Worm (Caenorhabditis elegans) whole organism, young adult: ENCODE data around the gene F43E2.1.

ENCODE experiments used
- B0035.1 ChIP-seq: sonication (generic microtip); optimal IDR thresholded peaks from 2 replicates; lab custom pipeline; 2016; ENCODE audit warnings: missing genetic modification characterization, mild to moderate bottlenecking, missing compliant biosample characterization, missing genotype, missing genetic modification reagents
- D2030.7 ChIP-seq: fragments of 200-800 bp; sonication (Bioruptor generic); IDR thresholded peaks from 2 replicates; pipeline ENCODE4 v1.3.6; 2022; ENCODE audit warnings: missing genetic modification reagents, missing genetic modification characterization, missing compliant biosample characterization
- F10E7.11 ChIP-seq: sonication (generic microtip); optimal IDR thresholded peaks from 2 replicates; lab custom pipeline; 2017; ENCODE audit warnings: mild to moderate bottlenecking, missing genetic modification characterization, moderate library complexity, missing compliant biosample characterization
- F39B2.1 ChIP-seq: fragments of 200-800 bp; sonication (Bioruptor generic); IDR thresholded peaks from 2 replicates; pipeline ENCODE4 v1.3.6; 2022; ENCODE audit warnings: missing genetic modification reagents, missing genetic modification characterization, missing compliant biosample characterization
- F57A8.1 ChIP-seq: fragments of 200-800 bp; sonication (Bioruptor generic); optimal IDR thresholded peaks from 2 replicates; lab custom pipeline; 2018; ENCODE audit warnings: mild to moderate bottlenecking, missing genetic modification characterization, moderate library complexity, missing compliant biosample characterization
- T26A5.8 ChIP-seq: sonication (generic microtip); optimal IDR thresholded peaks from 2 replicates; lab custom pipeline; 2016; ENCODE audit warnings: missing genetic modification characterization, missing compliant biosample characterization
- Y53F4B.3 ChIP-seq: fragments of 200-800 bp; sonication (Bioruptor generic); IDR thresholded peaks from 2 replicates; pipeline ENCODE4 v1.3.6; 2022; ENCODE audit warnings: missing genetic modification reagents, missing genetic modification characterization, missing compliant biosample characterization
- Y56A3A.18 ChIP-seq: fragments of 200-800 bp; sonication (Bioruptor generic); IDR thresholded peaks from 2 replicates; pipeline ENCODE4 v1.3.6; 2022; ENCODE audit warnings: missing genetic modification reagents, missing genetic modification characterization, missing compliant biosample characterization
- Y67H2A.10 ChIP-seq: fragments of 200-800 bp; sonication (Bioruptor generic); conservative IDR thresholded peaks from 2 replicates; pipeline ENCODE4 v1.3.6; 2022; ENCODE audit warnings: missing genetic modification reagents, missing genetic modification characterization, missing compliant biosample characterization
- akir-1 ChIP-seq: fragments of 200-800 bp; sonication (Bioruptor generic); optimal IDR thresholded peaks from 2 replicates; lab custom pipeline; 2018; ENCODE audit warnings: mild to moderate bottlenecking, missing genetic modification characterization, moderate library complexity, missing compliant biosample characterization
- athp-1 ChIP-seq: sonication (generic microtip); optimal IDR thresholded peaks from 2 replicates; lab custom pipeline; 2017; ENCODE audit warnings: mild to moderate bottlenecking, missing genetic modification characterization, missing compliant biosample characterization
- attf-5 ChIP-seq: fragments of 200-800 bp; sonication (Bioruptor generic); optimal IDR thresholded peaks from 2 replicates; lab custom pipeline; 2018; ENCODE audit warnings: mild to moderate bottlenecking, missing genetic modification characterization, missing compliant biosample characterization
- cebp-2 ChIP-seq: fragments of 200-800 bp; sonication (Bioruptor generic); IDR thresholded peaks from 2 replicates; pipeline ENCODE4 v1.3.6; 2022; ENCODE audit warnings: missing genetic modification characterization, missing compliant biosample characterization
- ceh-27 ChIP-seq: fragments of 200-800 bp; sonication (Bioruptor generic); optimal IDR thresholded peaks from 2 replicates; lab custom pipeline; 2018; ENCODE audit warnings: mild to moderate bottlenecking, missing genetic modification characterization, moderate library complexity, missing compliant biosample characterization
- ceh-79 ChIP-seq: sonication (generic microtip); optimal IDR thresholded peaks from 2 replicates; lab custom pipeline; 2017; ENCODE audit warnings: mild to moderate bottlenecking, missing genetic modification characterization, missing compliant biosample characterization
- dox-1 ChIP-seq: fragments of 200-800 bp; sonication (Bioruptor generic); IDR thresholded peaks from 2 replicates; pipeline ENCODE4 v1.3.6; 2022; ENCODE audit warnings: missing genetic modification reagents, missing genetic modification characterization, missing compliant biosample characterization
- ets-4 ChIP-seq: fragments of 200-800 bp; sonication (Bioruptor generic); optimal IDR thresholded peaks from 2 replicates; lab custom pipeline; 2018; ENCODE audit warnings: mild to moderate bottlenecking, missing genetic modification characterization, missing compliant biosample characterization
- fkh-3 ChIP-seq: sonication (generic microtip); optimal IDR thresholded peaks from 2 replicates; lab custom pipeline; 2016; ENCODE audit warnings: mild to moderate bottlenecking, missing genetic modification characterization, missing compliant biosample characterization
- gei-17 ChIP-seq: fragments of 200-800 bp; sonication (Bioruptor generic); optimal IDR thresholded peaks from 2 replicates; lab custom pipeline; 2018; ENCODE audit warnings: mild to moderate bottlenecking, missing genetic modification characterization, missing compliant biosample characterization
- hlh-12 ChIP-seq: sonication (generic microtip); optimal IDR thresholded peaks from 2 replicates; lab custom pipeline; 2016; ENCODE audit warnings: missing genetic modification characterization, missing compliant biosample characterization
- hmg-1.2 ChIP-seq: fragments of 200-800 bp; sonication (Bioruptor generic); IDR thresholded peaks from 2 replicates; pipeline ENCODE4 v1.3.6; 2022; ENCODE audit warnings: missing genetic modification reagents, missing genetic modification characterization, missing compliant biosample characterization
- let-526 ChIP-seq: fragments of 200-800 bp; sonication (Bioruptor generic); IDR thresholded peaks from 2 replicates; pipeline ENCODE4 v1.3.6; 2022; ENCODE audit warnings: missing genetic modification reagents, missing genetic modification characterization, missing compliant biosample characterization
- let-607 ChIP-seq, 2 experiments: fragments of 200-800 bp in 1 of 2; sonication (Bioruptor generic) in 1 of 2; sonication (generic microtip) in 1 of 2; optimal IDR thresholded peaks; 2 replicates each; lab custom pipeline; 2016 to 2018; ENCODE audit warnings: mild to moderate bottlenecking in 2 of 2, missing compliant biosample characterization in 2 of 2, missing genetic modification characterization in 2 of 2, moderate library complexity in 2 of 2, missing genotype in 1 of 2
- lin-26 ChIP-seq: fragments of 200-800 bp; sonication (Bioruptor generic); IDR thresholded peaks from 2 replicates; pipeline ENCODE4 v1.3.6; 2022; ENCODE audit warnings: missing genetic modification reagents, missing genetic modification characterization, missing compliant biosample characterization
- mcd-1 ChIP-seq: fragments of 200-800 bp; sonication (Bioruptor generic); IDR thresholded peaks from 2 replicates; pipeline ENCODE4 v1.3.6; 2022; ENCODE audit warnings: missing genetic modification reagents, missing genetic modification characterization, missing compliant biosample characterization
- mel-28 ChIP-seq: sonication (generic microtip); optimal IDR thresholded peaks from 2 replicates; lab custom pipeline; 2016; ENCODE audit warnings: borderline replicate concordance, mild to moderate bottlenecking, missing genetic modification characterization, missing compliant biosample characterization
- pbrm-1 ChIP-seq: fragments of 200-800 bp; sonication (Bioruptor generic); IDR thresholded peaks from 2 replicates; pipeline ENCODE4 v1.3.6; 2022; ENCODE audit warnings: missing genetic modification reagents, missing genetic modification characterization, missing compliant biosample characterization
- rcor-1 ChIP-seq: fragments of 200-800 bp; sonication (Bioruptor generic); IDR thresholded peaks from 2 replicates; pipeline ENCODE4 v1.3.6; 2022; ENCODE audit warnings: missing genetic modification reagents, missing genetic modification characterization, missing compliant biosample characterization
- rec-8 ChIP-seq, 2 experiments: sonication (generic microtip); optimal IDR thresholded peaks; 2 replicates each; lab custom pipeline; 2016; ENCODE audit warnings: mild to moderate bottlenecking in 2 of 2, missing genetic modification characterization in 2 of 2, missing genetic modification reagents in 2 of 2, missing genotype in 2 of 2, missing biosample characterization in 1 of 2, missing compliant biosample characterization in 1 of 2, moderate library complexity in 1 of 2
- repo-1 ChIP-seq: sonication (generic microtip); optimal IDR thresholded peaks from 2 replicates; lab custom pipeline; 2017; ENCODE audit warnings: mild to moderate bottlenecking, missing genetic modification characterization, missing compliant biosample characterization
- sea-2 ChIP-seq: fragments of 200-800 bp; sonication (Bioruptor generic); IDR thresholded peaks from 2 replicates; pipeline ENCODE4 v1.3.6; 2022; ENCODE audit warnings: missing genetic modification characterization, missing compliant biosample characterization
- snpc-1.1 ChIP-seq: sonication (generic microtip); optimal IDR thresholded peaks from 2 replicates; lab custom pipeline; 2017; ENCODE audit warnings: missing genetic modification characterization, mild to moderate bottlenecking, missing compliant biosample characterization, antibody characterized with exemption, moderate library complexity, missing genotype, missing genetic modification reagents; ENCODE audit not compliant: insufficient read depth
- snpc-1.3 ChIP-seq: sonication (generic microtip); optimal IDR thresholded peaks from 2 replicates; lab custom pipeline; 2017; ENCODE audit warnings: missing genetic modification characterization, mild to moderate bottlenecking, missing compliant biosample characterization, antibody characterized with exemption, moderate library complexity, missing genotype, missing genetic modification reagents; ENCODE audit not compliant: insufficient read depth
- sptf-2 ChIP-seq: fragments of 200-800 bp; sonication (Bioruptor generic); optimal IDR thresholded peaks from 2 replicates; lab custom pipeline; 2018; ENCODE audit warnings: mild to moderate bottlenecking, missing genetic modification characterization, missing compliant biosample characterization
- unc-130 ChIP-seq: sonication (generic microtip); optimal IDR thresholded peaks from 2 replicates; lab custom pipeline; 2016; ENCODE audit warnings: missing genetic modification reagents, missing genetic modification characterization, missing compliant biosample characterization
- zfh-2 ChIP-seq: fragments of 200-800 bp; sonication (Bioruptor generic); conservative IDR thresholded peaks from 2 replicates; pipeline ENCODE4 v1.3.6; 2022; ENCODE audit warnings: missing genetic modification reagents, missing genetic modification characterization, missing compliant biosample characterization
- ztf-22 ChIP-seq: fragments of 200-800 bp; sonication (Bioruptor generic); optimal IDR thresholded peaks from 2 replicates; lab custom pipeline; 2018; ENCODE audit warnings: mild to moderate bottlenecking, missing genetic modification characterization, moderate library complexity, missing compliant biosample characterization
- ztf-25 ChIP-seq: fragments of 200-800 bp; sonication (Bioruptor generic); IDR thresholded peaks from 2 replicates; pipeline ENCODE4 v1.3.6; 2022; ENCODE audit warnings: missing genetic modification reagents, missing genetic modification characterization, missing compliant biosample characterization
- ztf-28 ChIP-seq: fragments of 200-800 bp; sonication (Bioruptor generic); IDR thresholded peaks from 2 replicates; pipeline ENCODE4 v1.3.6; 2022; ENCODE audit warnings: missing genetic modification reagents, missing genetic modification characterization, missing compliant biosample characterization
- ztf-6 ChIP-seq: fragments of 200-800 bp; sonication (Bioruptor generic); IDR thresholded peaks from 2 replicates; pipeline ENCODE4 v1.3.6; 2022; ENCODE audit warnings: missing genetic modification reagents, missing genetic modification characterization, missing compliant biosample characterization

F43E2.1 gene

DNA sequence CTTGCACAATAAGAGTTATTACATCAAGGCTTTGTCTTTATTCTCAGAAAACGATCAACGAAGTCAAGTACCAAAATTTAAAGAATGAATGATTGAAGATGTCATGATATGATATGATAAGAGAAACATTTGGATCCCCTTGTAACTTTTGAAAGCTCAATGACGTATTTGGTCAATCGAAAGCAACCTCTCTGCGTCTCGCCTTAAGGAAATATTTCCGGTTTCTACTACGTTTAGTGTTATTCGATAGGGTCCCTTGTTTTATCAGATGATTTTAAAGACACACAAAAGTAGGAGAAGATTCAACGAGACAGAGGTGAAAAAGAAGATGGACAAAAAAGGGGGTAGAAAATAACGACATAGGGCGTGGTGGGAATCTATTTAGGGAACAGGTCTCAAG lies 38.2 kb downstream of the F43E2.1 start:
- TF ChIP-seq F10E7.11 (no peak), D2030.7 (GFP tag; lab: Robert Waterston, UW) (no peak), Y67H2A.10 (GFP tag; lab: Robert Waterston, UW) (no peak), snpc-1.3 (tag; lab: Kevin White, UChicago) (no peak), T26A5.8 (tag; lab: Kevin White, UChicago) (no peak), let-526 (no peak), akir-1 (GFP tag; lab: Kevin White, UChicago) (no peak), sptf-2 (no peak), hlh-12 (no peak), B0035.1 (tag; lab: Kevin White, UChicago) (no peak), ztf-6 (GFP tag; lab: Robert Waterston, UW) (no peak), rcor-1 (GFP tag; lab: Robert Waterston, UW) (no peak), ztf-22 (GFP tag; lab: Kevin White, UChicago) (no peak), ceh-27 (GFP tag; lab: Kevin White, UChicago) (no peak), hmg-1.2 (GFP tag; lab: Robert Waterston, UW) (no peak), snpc-1.1 (tag; lab: Kevin White, UChicago) (no peak), zfh-2 (GFP tag; lab: Robert Waterston, UW) (no peak), sea-2 (GFP tag; lab: Robert Waterston, UW) (no peak), let-607 (tag; optimal IDR thresholded peaks at IDR 0.05; lab: Kevin White, UChicago) (no peak)

- no peak for TF ChIP-seq ztf-28 (GFP tag; lab: Robert Waterston, UW)
- no peak for TF ChIP-seq akir-1 (GFP tag; lab: Kevin White, UChicago)
- TF ChIP-seq dox-1 (GFP tag; lab: Robert Waterston, UW): no peak
- no peak for TF ChIP-seq gei-17 (GFP tag; lab: Kevin White, UChicago)
- no peak for TF ChIP-seq fkh-3 (tag; lab: Kevin White, UChicago)
- no peak for TF ChIP-seq ceh-79
- TF ChIP-seq F57A8.1 (GFP tag; lab: Kevin White, UChicago): no peak
- no peak for TF ChIP-seq athp-1
- TF ChIP-seq snpc-1.3 (tag; lab: Kevin White, UChicago): no peak
- TF ChIP-seq F39B2.1: no peak
- no peak for TF ChIP-seq cebp-2 (GFP tag; lab: Robert Waterston, UW)
- TF ChIP-seq mcd-1 (GFP tag; lab: Robert Waterston, UW): no peak
- TF ChIP-seq attf-5: no peak
- no peak for TF ChIP-seq mel-28 (tag; lab: Kevin White, UChicago)
These were observed 38.7 kb downstream of the F43E2.1 start for ce11 chrII:7413764-7414163.

DNA sequence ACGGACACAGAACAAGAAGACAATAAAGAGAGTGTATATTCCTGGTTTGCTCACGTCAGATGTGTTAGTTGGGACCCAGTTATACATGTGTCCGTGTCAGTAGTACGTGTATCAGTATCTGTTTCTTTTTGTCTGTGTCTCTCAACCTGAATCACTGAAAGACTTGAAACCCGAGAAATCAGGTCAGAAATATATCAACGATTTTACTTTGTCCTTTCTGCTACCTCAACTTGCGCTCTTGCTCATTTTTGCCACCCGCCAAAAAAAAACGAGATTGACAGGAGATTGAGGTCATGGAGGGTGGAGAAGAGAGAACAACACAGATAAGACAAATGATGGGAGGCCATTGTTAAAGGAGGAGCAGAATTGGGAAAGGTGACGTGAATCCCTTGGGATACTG lies 44.5 kb downstream of the F43E2.1 start:
- TF ChIP-seq Y53F4B.3 (no peak), rec-8 (tag; optimal IDR thresholded peaks at IDR 0.05; lab: Kevin White, UChicago) (no peak), pbrm-1 (GFP tag; lab: Robert Waterston, UW) (no peak), let-607 (tag; optimal IDR thresholded peaks at IDR 0.05; lab: Kevin White, UChicago) (no peak), ztf-25 (GFP tag; lab: Robert Waterston, UW) (no peak), ets-4 (GFP tag; lab: Kevin White, UChicago) (no peak), repo-1 (tag; lab: Kevin White, UChicago) (no peak), Y56A3A.18 (GFP tag; lab: Robert Waterston, UW) (no peak), lin-26 (GFP tag; lab: Robert Waterston, UW) (no peak), unc-130 (GFP tag; lab: Kevin White, UChicago) (no peak)
